Worm (Caenorhabditis elegans) whole organism, L3 larva: Measurements from ENCODE around the gene Y19D2B.2.

Experiments
- ceh-82 ChIP-seq: fragments of 150-350 bp; optimal IDR thresholded peaks from 2 replicates; lab custom pipeline; 2014; ENCODE audit warnings: missing biosample characterization, missing genetic modification characterization
- nhr-11 ChIP-seq: fragments of 150-350 bp; optimal IDR thresholded peaks from 2 replicates; lab custom pipeline; 2014; ENCODE audit warnings: missing biosample characterization, missing genetic modification characterization
- skn-1 ChIP-seq: fragments of 150-350 bp; optimal IDR thresholded peaks from 2 replicates; lab custom pipeline; 2014; ENCODE audit warnings: missing biosample characterization, missing genetic modification characterization

Y19D2B.2 gene

ce11 chrII:10971677-10972076 lies 47.6 kb downstream of the Y19D2B.2 start:
- TF ChIP-seq nhr-11: no peak
- no peak for TF ChIP-seq ceh-82 (tag; lab: Kevin White, UChicago)
- TF ChIP-seq skn-1 (tag; lab: Kevin White, UChicago): no peak
